Worm (Caenorhabditis elegans) whole organism, late embryonic: ENCODE measurements around the gene srd-30.

Experiments
- C08G9.2 ChIP-seq: sonication (generic microtip); optimal IDR thresholded peaks from 2 replicates; lab custom pipeline; 2016; ENCODE audit warnings: mild to moderate bottlenecking, missing genetic modification characterization, moderate library complexity, missing compliant biosample characterization
- ama-1 ChIP-seq: fragments of 150-350 bp; optimal IDR thresholded peaks from 2 replicates; lab custom pipeline; 2014
- hlh-13 ChIP-seq: fragments of 200-800 bp; sonication (Bioruptor generic); optimal IDR thresholded peaks from 2 replicates; lab custom pipeline; 2018; ENCODE audit warnings: mild to moderate bottlenecking, missing genetic modification characterization, missing compliant biosample characterization

- TF ChIP-seq hlh-13 (GFP tag; lab: Kevin White, UChicago) (no peak), ama-1 (lab: Kevin White, UChicago) (no peak), C08G9.2 (tag; lab: Kevin White, UChicago) (no peak)
Observed at ce11 chrV:7635469-7635868, 5.9 kb downstream of the srd-30 start, which contains the start of gene srd-29.
